Fruit fly (Drosophila melanogaster): ENCODE measurements around the gene CG3726.
"Not testable (repeated sequence)": the region's sequence is repeated elsewhere in the genome, so short reads cannot be mapped to it uniquely, and the experiment has no call there.

- TF ChIP-seq CG8632, OdsH, CG32006, Met (GFP tag; optimal IDR thresholded peaks at IDR 0.05): not testable (repeated sequence)
Measured at dm6 chrX:5942306-5942705, 25.4 kb downstream of the CG3726 start, which contains the start of gene CG12728.

All from whole organism, prepupa.